Worm (Caenorhabditis elegans) whole organism, L1 larva: ENCODE measurements around the gene C24H10.2.

Source experiments
- ama-1 ChIP-seq: fragments of 150-350 bp; optimal IDR thresholded peaks from 2 replicates; lab custom pipeline; 2014
- egl-27 ChIP-seq, 2 experiments: fragments of 150-350 bp in 1 of 2; sonication (generic microtip); optimal IDR thresholded peaks; 3 replicates each; lab custom pipeline; 2017 to 2018; ENCODE audit warnings: missing biosample characterization in 2 of 2, missing genetic modification characterization in 2 of 2, missing genetic modification reagents in 2 of 2
- grh-1 ChIP-seq: fragments of 200-800 bp; sonication (Bioruptor generic); IDR thresholded peaks from 2 replicates; pipeline ENCODE4 v1.3.6; 2022; ENCODE audit warnings: missing genetic modification reagents, missing genetic modification characterization, missing compliant biosample characterization
- snpc-4 ChIP-seq: fragments of 150-350 bp; optimal IDR thresholded peaks from 2 replicates; lab custom pipeline; 2014; ENCODE audit warnings: missing biosample characterization, missing genetic modification characterization
- tbx-2 ChIP-seq: sonication (generic microtip); optimal IDR thresholded peaks from 2 replicates; lab custom pipeline; 2016; ENCODE audit warnings: missing genetic modification characterization, missing compliant biosample characterization

ce11 chrX:5028593-5028955 lies 35.8 kb upstream of the C24H10.2 start:
- no peak for TF ChIP-seq ama-1 (lab: Kevin White, UChicago)
- no peak for TF ChIP-seq egl-27 (tag; optimal IDR thresholded peaks at IDR 0.05; lab: Kevin White, UChicago)
- TF ChIP-seq grh-1 (GFP tag; lab: Robert Waterston, UW), result no peak
- TF ChIP-seq snpc-4 (tag; lab: Kevin White, UChicago), result no peak
- no peak for TF ChIP-seq tbx-2 (tag; lab: Kevin White, UChicago)
